Worm (Caenorhabditis elegans) whole organism, L4 larva: ENCODE data around the gene inx-7.

Experiments used
- F10B5.3 ChIP-seq: sonication (generic microtip); optimal IDR thresholded peaks from 2 replicates; lab custom pipeline; 2016; ENCODE audit warnings: mild to moderate bottlenecking, missing genetic modification characterization, missing compliant biosample characterization
- F37D6.2 ChIP-seq: sonication (generic microtip); optimal IDR thresholded peaks from 2 replicates; lab custom pipeline; 2016; ENCODE audit warnings: mild to moderate bottlenecking, missing genetic modification characterization, missing compliant biosample characterization
- R02D3.7 ChIP-seq: fragments of 150-350 bp; sonication (generic microtip); optimal IDR thresholded peaks from 3 replicates; lab custom pipeline; 2014; ENCODE audit warnings: missing biosample characterization, missing genetic modification characterization
- Y105C5A.15 ChIP-seq: fragments of 200-800 bp; sonication (Bioruptor generic); IDR thresholded peaks from 2 replicates; pipeline ENCODE4 v1.3.6; 2022; ENCODE audit warnings: missing genetic modification characterization, missing compliant biosample characterization
- Y48G9A.11 ChIP-seq: fragments of 200-800 bp; sonication (Bioruptor generic); IDR thresholded peaks from 2 replicates; pipeline ENCODE4 v1.3.6; 2022; ENCODE audit warnings: missing genetic modification reagents, missing genetic modification characterization, missing compliant biosample characterization
- ZK337.2 ChIP-seq: fragments of 200-800 bp; sonication (Bioruptor generic); IDR thresholded peaks from 2 replicates; pipeline ENCODE4 v1.3.6; 2022; ENCODE audit warnings: missing genetic modification reagents, missing genetic modification characterization, missing compliant biosample characterization
- ZK546.5 ChIP-seq, 2 experiments: sonication (generic microtip); optimal IDR thresholded peaks; 2 replicates each; lab custom pipeline; 2017; ENCODE audit warnings: missing biosample characterization in 2 of 2, missing genetic modification characterization in 2 of 2
- aha-1 ChIP-seq: fragments of 150-350 bp; peaks from one replicate; lab custom pipeline; 2014; ENCODE audit warnings: missing biosample characterization, missing genetic modification characterization
- ama-1 ChIP-seq: fragments of 150-350 bp; optimal IDR thresholded peaks from 2 replicates; lab custom pipeline; 2014; ENCODE audit warnings: inconsistent platforms, mixed read lengths
- cey-2 ChIP-seq: sonication (generic microtip); optimal IDR thresholded peaks from 3 replicates; lab custom pipeline; 2017; ENCODE audit warnings: missing genetic modification characterization, mild to moderate bottlenecking, missing compliant biosample characterization, antibody characterized with exemption, borderline replicate concordance; ENCODE audit not compliant: insufficient read depth
- ctbp-1 ChIP-seq: fragments of 200-800 bp; sonication (Bioruptor generic); IDR thresholded peaks from 2 replicates; pipeline ENCODE4 v1.3.6; 2022; ENCODE audit warnings: missing genetic modification reagents, missing genetic modification characterization, missing compliant biosample characterization
- daf-12 ChIP-seq: fragments of 150-350 bp; optimal IDR thresholded peaks from 2 replicates; lab custom pipeline; 2014; ENCODE audit warnings: missing biosample characterization, missing genetic modification reagents, missing genetic modification characterization
- dpl-1 ChIP-seq: fragments of 150-350 bp; optimal IDR thresholded peaks from 2 replicates; lab custom pipeline; 2014; ENCODE audit warnings: missing biosample characterization, missing genetic modification reagents, missing genetic modification characterization
- duxl-1 ChIP-seq: sonication (generic microtip); optimal IDR thresholded peaks from 2 replicates; lab custom pipeline; 2016; ENCODE audit warnings: mild to moderate bottlenecking, missing genetic modification characterization, moderate library complexity, missing compliant biosample characterization; ENCODE audit not compliant: poor library complexity
- dve-1 ChIP-seq: sonication (generic microtip); optimal IDR thresholded peaks from 2 replicates; lab custom pipeline; 2017; ENCODE audit warnings: antibody characterized with exemption, mild to moderate bottlenecking, missing genetic modification characterization, missing compliant biosample characterization; ENCODE audit not compliant: insufficient read depth
- egl-27 ChIP-seq: sonication (generic microtip); optimal IDR thresholded peaks from 3 replicates; lab custom pipeline; 2017; ENCODE audit warnings: missing biosample characterization, missing genetic modification reagents, missing genetic modification characterization
- fkh-10 ChIP-seq: fragments of 150-350 bp; optimal IDR thresholded peaks from 2 replicates; lab custom pipeline; 2014; ENCODE audit warnings: missing biosample characterization, missing genetic modification reagents, missing genetic modification characterization
- hif-1 ChIP-seq, 2 experiments: sonication (generic microtip); optimal IDR thresholded peaks; 2 replicates each; lab custom pipeline; 2016 to 2017; ENCODE audit warnings: missing compliant biosample characterization in 2 of 2, missing genetic modification characterization in 2 of 2, missing genetic modification reagents in 2 of 2, missing genotype in 2 of 2, mild to moderate bottlenecking in 1 of 2
- hlh-11 ChIP-seq: fragments of 200-800 bp; sonication (Bioruptor generic); optimal IDR thresholded peaks from 2 replicates; lab custom pipeline; 2018; ENCODE audit warnings: mild to moderate bottlenecking, missing genetic modification characterization, missing compliant biosample characterization
- hmg-1.1 ChIP-seq: fragments of 200-800 bp; sonication (Bioruptor generic); IDR thresholded peaks from 2 replicates; pipeline ENCODE4 v1.3.6; 2022; ENCODE audit warnings: missing genetic modification reagents, missing genetic modification characterization, missing compliant biosample characterization
- lim-7 ChIP-seq: fragments of 200-800 bp; sonication (Bioruptor generic); IDR thresholded peaks from 2 replicates; pipeline ENCODE4 v1.3.6; 2022; ENCODE audit warnings: missing genetic modification characterization, missing compliant biosample characterization
- lsy-2 ChIP-seq, 2 experiments: fragments of 150-350 bp in 1 of 2; sonication (generic microtip) in 1 of 2; optimal IDR thresholded peaks; 2 replicates each; lab custom pipeline; 2014 to 2017; ENCODE audit warnings: missing biosample characterization in 2 of 2, missing genetic modification characterization in 2 of 2
- mdt-29 ChIP-seq: fragments of 200-800 bp; sonication (Bioruptor generic); IDR thresholded peaks from 2 replicates; pipeline ENCODE4 v1.3.6; 2022; ENCODE audit warnings: missing genetic modification reagents, missing genetic modification characterization, missing compliant biosample characterization
- mes-2 ChIP-seq: sonication (generic microtip); optimal IDR thresholded peaks from 2 replicates; lab custom pipeline; 2016; ENCODE audit warnings: missing genotype, mild to moderate bottlenecking, missing genetic modification characterization, missing compliant biosample characterization; ENCODE audit not compliant: poor library complexity, severe bottlenecking
- mxl-2 ChIP-seq: fragments of 200-800 bp; sonication (Bioruptor generic); conservative IDR thresholded peaks from 2 replicates; pipeline ENCODE4 v1.3.6; 2022; ENCODE audit warnings: missing genetic modification reagents, missing genetic modification characterization, missing compliant biosample characterization
- nhr-11 ChIP-seq: fragments of 150-350 bp; optimal IDR thresholded peaks from 2 replicates; lab custom pipeline; 2014; ENCODE audit warnings: missing biosample characterization, missing genetic modification characterization
- nhr-111 ChIP-seq: fragments of 200-800 bp; sonication (Bioruptor generic); optimal IDR thresholded peaks from 2 replicates; lab custom pipeline; 2018; ENCODE audit warnings: mild to moderate bottlenecking, missing genetic modification characterization, missing compliant biosample characterization
- nhr-237 ChIP-seq: sonication (generic microtip); optimal IDR thresholded peaks from 2 replicates; lab custom pipeline; 2017; ENCODE audit warnings: missing biosample characterization, missing genetic modification characterization
- nhr-25 ChIP-seq: sonication (generic microtip); optimal IDR thresholded peaks from 2 replicates; lab custom pipeline; 2017; ENCODE audit warnings: missing genetic modification characterization, mild to moderate bottlenecking, missing compliant biosample characterization, antibody characterized with exemption, moderate library complexity, borderline replicate concordance; ENCODE audit not compliant: insufficient read depth
- nhr-28 ChIP-seq: fragments of 150-350 bp; optimal IDR thresholded peaks from 2 replicates; lab custom pipeline; 2014; ENCODE audit warnings: missing biosample characterization, missing genetic modification characterization
- nhr-48 ChIP-seq: sonication (generic microtip); optimal IDR thresholded peaks from 2 replicates; lab custom pipeline; 2016; ENCODE audit warnings: mild to moderate bottlenecking, missing genetic modification characterization, missing compliant biosample characterization
- nhr-6 ChIP-seq: fragments of 150-350 bp; optimal IDR thresholded peaks from 2 replicates; lab custom pipeline; 2014; ENCODE audit warnings: missing biosample characterization, missing genetic modification characterization
- nhr-76 ChIP-seq: fragments of 150-350 bp; optimal IDR thresholded peaks from 2 replicates; lab custom pipeline; 2014; ENCODE audit warnings: missing biosample characterization, missing genetic modification characterization
- nhr-77 ChIP-seq: fragments of 150-350 bp; optimal IDR thresholded peaks from 2 replicates; lab custom pipeline; 2014; ENCODE audit warnings: missing biosample characterization, missing genetic modification characterization
- pha-4 ChIP-seq, 2 experiments: fragments of 150-350 bp in 1 of 2; fragments of 200-800 bp in 1 of 2; sonication (Bioruptor generic) in 1 of 2; IDR thresholded peaks in 1 of 2; optimal IDR thresholded peaks in 1 of 2; 2 replicates each; pipeline versions ENCODE4 v1.3.6 to Lab custom; 2014 to 2022; ENCODE audit warnings: missing genetic modification characterization in 2 of 2, missing genetic modification reagents in 2 of 2, missing biosample characterization in 1 of 2, missing compliant biosample characterization in 1 of 2
- php-3 ChIP-seq: fragments of 200-800 bp; sonication (Bioruptor generic); IDR thresholded peaks from 2 replicates; pipeline ENCODE4 v1.3.6; 2022; ENCODE audit warnings: missing genetic modification reagents, missing genetic modification characterization, missing compliant biosample characterization
- pqm-1 ChIP-seq: sonication (generic microtip); optimal IDR thresholded peaks from 2 replicates; lab custom pipeline; 2017; ENCODE audit warnings: missing biosample characterization, missing genetic modification characterization
- rbr-2 ChIP-seq: sonication (generic microtip); optimal IDR thresholded peaks from 2 replicates; lab custom pipeline; 2016; ENCODE audit warnings: missing genotype, missing genetic modification characterization, missing compliant biosample characterization
- snpc-1.2 ChIP-seq: fragments of 200-800 bp; sonication (Bioruptor generic); IDR thresholded peaks from 2 replicates; pipeline ENCODE4 v1.3.6; 2022; ENCODE audit warnings: missing genetic modification reagents, missing genetic modification characterization, missing compliant biosample characterization
- snpc-4 ChIP-seq: fragments of 150-350 bp; optimal IDR thresholded peaks from 2 replicates; lab custom pipeline; 2014; ENCODE audit warnings: missing biosample characterization, missing genetic modification characterization
- spr-1 ChIP-seq: sonication (generic microtip); optimal IDR thresholded peaks from 2 replicates; lab custom pipeline; 2016; ENCODE audit warnings: mild to moderate bottlenecking, missing genetic modification characterization, missing compliant biosample characterization
- unc-130 ChIP-seq: sonication (generic microtip); optimal IDR thresholded peaks from 2 replicates; lab custom pipeline; 2016; ENCODE audit warnings: missing genetic modification reagents, missing genetic modification characterization, missing compliant biosample characterization
- unc-39 ChIP-seq: sonication (generic microtip); optimal IDR thresholded peaks from 2 replicates; lab custom pipeline; 2017; ENCODE audit warnings: missing biosample characterization, missing genetic modification characterization
- unc-62 ChIP-seq, 3 experiments: fragments of 150-350 bp in 1 of 3; sonication (generic microtip); optimal IDR thresholded peaks in 2 of 3; peaks in 1 of 3; 1 replicate in 1 of 3; 2 replicates in 2 of 3; lab custom pipeline; 2014 to 2017; ENCODE audit warnings: missing biosample characterization in 3 of 3, missing genetic modification characterization in 3 of 3, missing genetic modification reagents in 3 of 3, missing genotype in 1 of 3
- vab-7 ChIP-seq: fragments of 200-800 bp; sonication (Bioruptor generic); IDR thresholded peaks from 2 replicates; pipeline ENCODE4 v1.3.6; 2022; ENCODE audit warnings: missing genetic modification reagents, missing genetic modification characterization, missing compliant biosample characterization
- zip-11 ChIP-seq: fragments of 200-800 bp; sonication (Bioruptor generic); IDR thresholded peaks from 2 replicates; pipeline ENCODE4 v1.3.6; 2022; ENCODE audit warnings: missing genetic modification characterization, missing compliant biosample characterization
- zip-2 ChIP-seq: fragments of 150-350 bp; optimal IDR thresholded peaks from 2 replicates; lab custom pipeline; 2014; ENCODE audit warnings: missing biosample characterization, missing genetic modification characterization
- ztf-11 ChIP-seq: fragments of 150-350 bp; optimal IDR thresholded peaks from 2 replicates; lab custom pipeline; 2014; ENCODE audit warnings: missing biosample characterization, missing genetic modification characterization

inx-7 gene

DNA sequence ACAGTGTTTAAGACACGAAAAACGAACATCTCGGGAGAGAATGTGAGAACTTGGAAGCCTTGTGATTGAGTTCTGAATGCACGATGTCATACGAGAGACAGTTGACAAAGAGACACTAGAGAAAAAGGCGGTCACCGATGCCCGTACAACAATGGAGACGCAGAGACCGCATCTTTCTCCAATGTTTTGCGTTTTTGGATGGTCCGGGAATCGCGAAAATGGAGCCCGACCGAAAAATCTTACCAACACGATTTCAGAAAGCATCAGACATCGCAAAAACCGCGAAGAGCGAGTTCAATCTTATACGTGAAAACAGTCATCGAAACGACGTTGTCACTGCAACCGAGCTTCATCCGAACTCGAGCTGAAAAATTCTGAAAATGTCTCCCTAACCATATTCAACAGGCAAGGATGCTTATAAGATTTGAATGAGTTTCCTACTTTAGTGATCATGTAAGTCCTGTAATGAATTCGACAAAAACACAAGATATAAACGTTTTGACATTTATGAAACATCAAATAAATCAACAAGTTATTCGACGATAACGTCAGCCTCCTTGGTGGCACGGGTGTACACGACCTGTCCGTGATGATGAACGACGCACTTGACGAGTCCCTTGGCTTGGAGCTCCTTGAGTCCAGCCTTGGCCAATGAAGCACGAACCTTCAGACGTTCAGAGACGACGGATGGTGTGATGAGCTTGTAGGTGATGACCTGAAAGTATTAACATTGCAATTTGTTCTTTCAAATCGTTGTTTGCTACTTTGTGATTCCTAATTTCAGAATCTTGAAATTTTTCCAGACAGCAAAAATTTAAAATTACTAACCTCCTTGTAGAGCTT, at the start of gene inx-7 (continued):
- TF ChIP-seq pha-4 (GFP tag; IDR thresholded peaks at IDR 0.05; lab: Robert Waterston, UW) (peak; percentile 49; the same call in 1 of the 2 replicates), pha-4 (tag; optimal IDR thresholded peaks at IDR 0.05; lab: Kevin White, UChicago) (no peak), nhr-6 (tag; lab: Kevin White, UChicago) (no peak), hif-1 (tag; optimal IDR thresholded peaks at IDR 0.05; lab: Kevin White, UChicago) (no peak), unc-130 (peak; percentile 70), Y48G9A.11 (GFP tag; lab: Robert Waterston, UW) (peak; percentile 70), mes-2 (tag; lab: Kevin White, UChicago) (peak; percentile 26), mdt-29 (GFP tag; lab: Robert Waterston, UW) (peak; percentile 32; the same call in 1 of the 2 replicates), dve-1 (tag; lab: Kevin White, UChicago) (peak; percentile 34), rbr-2 (tag; lab: Kevin White, UChicago) (peak; percentile 35), vab-7 (GFP tag; lab: Robert Waterston, UW) (no peak), nhr-25 (tag; lab: Kevin White, UChicago) (no peak), daf-12 (tag; lab: Kevin White, UChicago) (no peak), nhr-28 (tag; lab: Kevin White, UChicago) (no peak), nhr-111 (no peak), ama-1 (lab: Kevin White, UChicago) (peak; percentile 36), zip-11 (GFP tag; lab: Robert Waterston, UW) (0 out of 2 replicates have a peak, but pooled peaks have one; percentile 6), duxl-1 (tag; lab: Kevin White, UChicago) (peak; percentile 47), unc-39 (tag; lab: Kevin White, UChicago) (no peak), F37D6.2 (tag; lab: Kevin White, UChicago) (no peak), php-3 (GFP tag; lab: Robert Waterston, UW) (peak; percentile 55), lim-7 (GFP tag; lab: Robert Waterston, UW) (no peak), R02D3.7 (tag; lab: Kevin White, UChicago) (no peak), egl-27 (tag; lab: Kevin White, UChicago) (no peak), dpl-1 (GFP tag; lab: Kevin White, UChicago) (no peak), F10B5.3 (no peak), lsy-2 (tag; optimal IDR thresholded peaks at IDR 0.05; lab: Kevin White, UChicago) (peak in 1 of 2 experiments; percentile 54), aha-1 (tag; lab: Kevin White, UChicago) (peak; percentile 95), zip-2 (tag; lab: Kevin White, UChicago) (no peak), hlh-11 (no peak), ztf-11 (tag; lab: Kevin White, UChicago) (no peak), Y105C5A.15 (GFP tag; lab: Robert Waterston, UW) (0 out of 2 replicates have a peak, but pooled peaks have one; percentile 42), mxl-2 (GFP tag; lab: Robert Waterston, UW) (no peak), nhr-77 (no peak), hmg-1.1 (GFP tag; lab: Robert Waterston, UW) (no peak), nhr-237 (tag; lab: Kevin White, UChicago) (no peak), spr-1 (tag; lab: Kevin White, UChicago) (no peak), nhr-11 (tag; lab: Kevin White, UChicago) (no peak), unc-62 (GFP tag; optimal IDR thresholded peaks at IDR 0.05 in 1 of 2; lab: Kevin White, UChicago) (peak in 1 of 2 experiments; percentile 83), unc-62 (tag; optimal IDR thresholded peaks at IDR 0.05; lab: Kevin White, UChicago) (no peak), snpc-4 (tag; lab: Kevin White, UChicago) (no peak), cey-2 (tag; lab: Kevin White, UChicago) (no peak), ctbp-1 (GFP tag; lab: Robert Waterston, UW) (no peak), nhr-76 (tag; lab: Kevin White, UChicago) (no peak), nhr-48 (tag; lab: Kevin White, UChicago) (no peak), ZK546.5 (tag; optimal IDR thresholded peaks at IDR 0.05; lab: Kevin White, UChicago) (no peak), fkh-10 (no peak), snpc-1.2 (GFP tag; lab: Robert Waterston, UW) (peak; percentile 97), ZK337.2 (GFP tag; lab: Robert Waterston, UW) (no peak), pqm-1 (tag; lab: Kevin White, UChicago) (no peak)
